Worm (Caenorhabditis elegans) whole organism, L4/young adult: Measurements from ENCODE around the gene tmem-131.

ENCODE experiments used
- W03F9.2 ChIP-seq: fragments of 150-350 bp; optimal IDR thresholded peaks from 2 replicates; lab custom pipeline; 2014; ENCODE audit warnings: missing biosample characterization, missing genetic modification characterization
- dao-5 ChIP-seq: sonication (generic microtip); optimal IDR thresholded peaks from 2 replicates; lab custom pipeline; 2016; ENCODE audit warnings: missing genotype, missing genetic modification characterization, moderate library complexity, missing compliant biosample characterization
- him-1 ChIP-seq: sonication (generic microtip); optimal IDR thresholded peaks from 2 replicates; lab custom pipeline; 2016; ENCODE audit warnings: missing genotype, missing genetic modification reagents, missing genetic modification characterization, missing compliant biosample characterization

Gene tmem-131

DNA sequence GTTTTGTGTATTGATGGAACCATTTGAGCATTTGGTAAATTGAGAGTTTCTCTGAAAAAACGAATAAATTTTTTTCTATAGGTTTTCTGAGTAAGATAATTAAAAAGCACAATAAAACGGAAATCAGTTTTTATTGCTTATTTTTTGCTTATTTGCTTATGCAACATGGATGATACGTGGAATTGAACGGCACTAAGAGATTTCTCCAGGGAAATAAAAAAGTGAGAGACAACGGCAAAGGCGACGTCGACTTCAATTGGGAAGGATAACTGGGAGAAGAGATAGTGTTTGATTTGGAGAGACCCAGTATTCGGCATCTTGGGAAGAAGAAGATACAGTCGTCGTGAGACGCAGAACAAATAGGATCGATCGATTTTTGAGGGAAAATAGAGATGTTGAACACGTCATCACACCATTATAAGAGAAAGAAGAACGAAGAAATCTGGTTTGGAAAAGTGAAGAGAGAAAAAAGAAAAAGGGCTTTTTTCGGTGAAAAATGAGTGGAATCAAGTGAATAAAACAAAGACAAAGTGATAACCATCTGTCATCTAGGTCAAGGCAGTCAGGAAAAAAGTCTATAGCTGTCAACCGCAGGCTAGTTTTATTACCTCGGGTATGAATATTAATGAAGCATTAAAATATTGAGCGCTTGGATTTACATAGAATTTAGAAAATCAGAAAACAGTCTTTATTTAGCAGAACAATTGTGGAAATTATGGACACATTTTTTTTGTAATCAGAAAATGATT is at the start of gene tmem-131:
Gene tmem-131, minus strand, starts transcription at position 51 of the 749 bp plus-strand sequence.
- TF ChIP-seq dao-5 (no peak), him-1 (tag; lab: Kevin White, UChicago) (no peak), W03F9.2 (tag; lab: Kevin White, UChicago) (no peak)

- TF ChIP-seq him-1 (tag; lab: Kevin White, UChicago) (no peak), dao-5 (no peak), W03F9.2 (tag; lab: Kevin White, UChicago) (no peak)
These were observed 49.8 kb upstream of the tmem-131 start, which contains the start of gene C45G9.5 for ce11 chrIII:5047740-5048139. Gene C45G9.5 (plus strand): TSS chrIII:5048117.

DNA sequence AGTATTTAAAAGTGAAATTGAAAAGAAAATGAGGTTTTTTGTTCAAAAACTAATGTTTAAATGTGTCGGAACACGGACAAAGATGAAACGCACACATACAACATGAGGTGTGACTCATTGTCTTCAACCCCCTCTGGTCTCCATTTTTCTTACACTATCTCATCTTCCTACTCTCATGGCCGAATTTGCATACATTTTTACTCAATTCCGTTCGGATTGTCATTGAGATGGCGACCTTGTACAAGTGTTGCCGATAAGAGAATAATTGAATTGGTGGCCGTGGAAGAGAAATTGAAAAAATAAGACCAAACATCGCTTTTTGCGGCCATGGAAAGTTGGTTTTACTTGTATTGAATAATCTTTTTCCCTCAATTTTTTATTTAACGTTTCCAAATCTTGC is 49.2 kb upstream of the tmem-131 start, which contains the start of gene txbp-3:
Gene txbp-3, minus strand, starts transcription at position 285 of the 400 bp plus-strand sequence.
- no peak for TF ChIP-seq dao-5
- TF ChIP-seq W03F9.2 (tag; lab: Kevin White, UChicago) = peak; percentile 55

DNA sequence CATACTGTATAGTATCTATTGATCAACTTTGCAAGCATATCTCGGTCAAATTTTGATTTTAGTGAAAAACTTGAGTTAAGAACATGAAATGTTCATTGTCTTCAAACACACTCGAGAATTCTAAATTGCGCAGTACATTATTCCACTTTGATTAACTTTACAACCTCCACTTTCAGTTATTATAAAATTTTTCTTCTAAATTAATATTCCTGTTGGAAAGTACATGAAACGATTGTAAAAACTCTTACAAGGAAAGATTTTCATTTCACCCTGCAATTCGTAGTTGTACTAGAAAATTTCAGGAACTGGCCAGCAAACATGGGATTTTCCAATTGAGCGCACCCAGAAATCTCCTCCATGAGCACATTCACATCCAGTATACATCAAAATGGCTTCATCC is 46.7 kb upstream of the tmem-131 start, which contains the start of gene C45G9.14:
Gene C45G9.14, plus strand, starts transcription at position 301 of the 400 bp plus-strand sequence.
- no peak for TF ChIP-seq him-1 (tag; lab: Kevin White, UChicago)
- no peak for TF ChIP-seq dao-5
- no peak for TF ChIP-seq W03F9.2 (tag; lab: Kevin White, UChicago)

- TF ChIP-seq W03F9.2 (tag; lab: Kevin White, UChicago) (no peak), dao-5 (no peak)
These were observed 44.2 kb upstream of the tmem-131 start, which contains the start of gene nlp-43 for ce11 chrIII:5042112-5042511. Gene nlp-43 (plus strand): TSS chrIII:5042412.

DNA sequence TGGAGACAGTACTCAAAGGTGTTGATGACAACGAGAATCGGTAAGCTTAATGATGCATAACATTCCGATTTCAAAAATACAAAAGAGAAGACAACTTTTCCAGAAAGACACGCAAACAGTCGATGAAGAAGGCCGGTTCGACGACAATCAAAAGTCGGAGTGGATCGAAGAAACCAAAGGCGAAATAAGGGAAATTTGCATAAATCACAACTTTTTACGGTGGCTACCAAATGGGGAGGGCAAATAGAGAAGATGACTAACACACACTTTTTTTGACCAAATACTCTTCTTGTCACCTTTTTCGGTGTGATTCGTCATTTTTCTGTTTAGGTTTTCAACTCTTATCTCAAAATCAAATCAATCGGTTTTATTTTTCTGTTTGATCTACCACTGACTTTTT is 38.2 kb upstream of the tmem-131 start, which contains the start of gene C45G9.6:
Gene C45G9.6, plus strand, starts transcription at position 301 of the 400 bp plus-strand sequence.
- TF ChIP-seq dao-5 = no peak
- TF ChIP-seq him-1 (tag; lab: Kevin White, UChicago) = no peak
- TF ChIP-seq W03F9.2 (tag; lab: Kevin White, UChicago) = no peak

DNA sequence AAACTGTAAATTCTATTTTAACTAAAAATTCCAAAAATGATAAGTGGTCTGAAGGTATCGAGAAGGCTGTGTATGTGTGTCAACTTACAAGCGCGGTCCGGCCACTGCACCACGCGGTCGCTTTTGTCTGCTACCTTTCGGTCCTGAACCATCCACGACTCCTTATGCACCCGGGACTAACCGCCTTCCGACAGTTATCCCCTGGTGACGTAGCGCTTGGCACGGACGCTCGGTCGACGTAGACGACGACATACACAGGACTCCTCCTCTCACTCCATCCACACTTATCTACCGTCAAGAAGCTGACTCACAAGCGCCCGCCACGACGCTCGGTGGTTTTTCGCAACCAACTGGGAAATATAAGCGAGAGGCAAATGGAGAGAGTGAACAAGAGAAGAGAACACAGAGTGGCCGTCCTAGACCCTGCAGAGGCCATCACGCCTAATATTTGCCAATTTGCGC is 33.4 kb upstream of the tmem-131 start:
- peak; percentile 81 for TF ChIP-seq him-1 (tag; lab: Kevin White, UChicago)
- peak; percentile 78 for TF ChIP-seq dao-5

DNA sequence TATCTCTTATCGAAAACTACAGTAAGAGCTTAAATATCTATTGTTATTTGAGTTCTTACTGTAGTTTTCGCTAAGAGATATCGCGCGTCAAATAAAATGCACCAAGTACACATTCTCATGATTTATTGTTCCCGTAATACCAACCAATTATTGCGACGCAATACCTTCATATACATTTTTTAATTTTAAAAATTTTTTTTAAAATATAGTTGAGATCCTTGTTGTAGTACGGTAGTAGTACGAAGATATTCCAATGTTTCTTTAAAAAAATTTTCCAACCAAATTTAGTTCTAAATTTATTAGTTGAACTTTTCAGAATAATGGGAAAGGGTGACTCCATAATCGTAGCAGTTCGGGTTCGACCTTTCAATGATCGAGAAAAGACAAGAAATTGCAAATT is 32.7 kb upstream of the tmem-131 start, which contains the start of gene klp-6:
Gene klp-6, plus strand, starts transcription at position 301 of the 400 bp plus-strand sequence.
- TF ChIP-seq dao-5 (no peak), W03F9.2 (tag; lab: Kevin White, UChicago) (no peak), him-1 (tag; lab: Kevin White, UChicago) (no peak)

DNA sequence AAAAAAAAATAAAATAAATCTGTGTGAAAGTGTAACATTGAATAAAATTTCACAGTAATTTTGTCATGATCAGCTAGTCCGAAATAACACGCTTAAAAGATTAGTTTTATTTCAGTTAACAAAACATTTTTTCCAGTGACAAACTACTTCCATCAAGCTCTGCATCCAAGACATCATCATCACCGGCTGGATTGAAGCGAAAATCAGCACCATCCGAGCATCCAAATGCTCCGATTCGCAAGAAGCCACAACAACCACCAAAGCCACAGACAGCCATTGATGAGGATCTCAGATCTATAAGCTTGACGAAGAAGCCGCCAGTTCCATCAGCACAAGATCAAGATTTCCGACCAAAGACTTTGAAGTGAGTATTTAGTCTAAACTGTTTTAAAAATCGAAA is 29.3 kb upstream of the tmem-131 start:
- TF ChIP-seq him-1 (tag; lab: Kevin White, UChicago) (no peak), W03F9.2 (tag; lab: Kevin White, UChicago) (no peak), dao-5 (no peak)

DNA sequence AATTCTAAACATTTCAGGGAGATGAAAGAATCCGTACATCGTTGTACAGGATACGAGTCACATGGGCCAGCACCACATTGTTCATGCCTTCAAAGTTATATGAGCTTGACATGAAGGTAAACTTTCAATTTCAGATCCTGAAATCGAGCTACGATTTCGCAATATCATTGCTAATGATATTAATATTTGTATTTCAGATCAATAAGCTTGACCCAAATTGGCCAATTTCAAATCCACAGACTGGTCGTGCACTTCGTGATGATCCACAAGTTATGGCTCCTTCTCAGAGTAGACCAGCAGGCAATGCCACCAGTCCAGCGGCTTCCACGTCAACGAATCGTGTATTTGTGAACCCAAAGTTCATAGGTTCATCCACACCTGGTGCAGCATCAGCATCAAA is 28.4 kb upstream of the tmem-131 start:
- TF ChIP-seq dao-5 (no peak), him-1 (tag; lab: Kevin White, UChicago) (no peak), W03F9.2 (tag; lab: Kevin White, UChicago) (no peak)

ce11 chrIII:5025136-5025629 is 27.2 kb upstream of the tmem-131 start:
- TF ChIP-seq dao-5 (no peak), him-1 (tag; lab: Kevin White, UChicago) (no peak), W03F9.2 (tag; lab: Kevin White, UChicago) (no peak)

- no peak for TF ChIP-seq him-1 (tag; lab: Kevin White, UChicago)
- no peak for TF ChIP-seq dao-5
- peak; percentile 34 for TF ChIP-seq W03F9.2 (tag; lab: Kevin White, UChicago)
These were observed 26.5 kb upstream of the tmem-131 start, which contains the start of gene pcf-11 for ce11 chrIII:5024393-5024964. Gene pcf-11 (plus strand): TSS chrIII:5024914.

- TF ChIP-seq him-1 (tag; lab: Kevin White, UChicago) (no peak), W03F9.2 (tag; lab: Kevin White, UChicago) (no peak), dao-5 (no peak)
These were observed 25.7 kb upstream of the tmem-131 start for ce11 chrIII:5023642-5024041.

DNA sequence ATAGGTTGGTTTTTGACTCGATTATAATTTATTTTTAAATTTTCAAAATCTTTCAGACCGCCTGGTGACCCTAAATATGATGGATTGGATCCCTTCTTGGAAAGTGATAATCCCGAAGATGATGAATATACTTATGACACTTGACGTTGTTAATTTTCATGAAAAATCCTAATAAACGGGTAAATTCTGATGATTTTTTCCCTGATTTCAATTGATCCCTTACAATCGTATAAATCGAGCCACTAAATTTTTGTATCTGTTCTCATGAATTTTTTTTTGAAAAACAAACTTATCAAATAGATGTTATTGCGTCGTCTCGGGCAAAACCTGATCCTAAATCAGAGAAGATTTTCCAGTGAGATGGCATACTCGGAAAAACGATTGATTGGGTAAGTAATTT is 25.0 kb upstream of the tmem-131 start, which contains the start of gene R144.13:
Gene R144.13, plus strand, starts transcription at position 301 of the 400 bp plus-strand sequence.
- no peak for TF ChIP-seq him-1 (tag; lab: Kevin White, UChicago)
- TF ChIP-seq W03F9.2 (tag; lab: Kevin White, UChicago) = no peak
- TF ChIP-seq dao-5 = no peak
